Worm (Caenorhabditis elegans) whole organism, L3 larva: ENCODE data around the gene pssy-1.

Experiments
- elt-2 ChIP-seq: sonication (generic microtip); optimal IDR thresholded peaks from 2 replicates; lab custom pipeline; 2016; ENCODE audit warnings: missing genetic modification reagents, mild to moderate bottlenecking, missing genetic modification characterization, missing compliant biosample characterization
- fkh-10 ChIP-seq: sonication (generic microtip); optimal IDR thresholded peaks from 2 replicates; lab custom pipeline; 2017; ENCODE audit warnings: missing biosample characterization, missing genetic modification reagents, missing genetic modification characterization
- jun-1 ChIP-seq: fragments of 150-350 bp; optimal IDR thresholded peaks from 2 replicates; lab custom pipeline; 2014; ENCODE audit warnings: missing biosample characterization, missing genetic modification reagents, missing genetic modification characterization
- lin-15B ChIP-seq: fragments of 150-350 bp; optimal IDR thresholded peaks from 2 replicates; lab custom pipeline; 2014; ENCODE audit warnings: missing biosample characterization, missing genetic modification characterization
- lin-39 ChIP-seq: fragments of 150-350 bp; optimal IDR thresholded peaks from 2 replicates; lab custom pipeline; 2018; ENCODE audit warnings: missing biosample characterization, missing genetic modification reagents, missing genetic modification characterization
- lsy-12 ChIP-seq: sonication (generic microtip); optimal IDR thresholded peaks from 2 replicates; lab custom pipeline; 2016; ENCODE audit warnings: mild to moderate bottlenecking, missing genetic modification characterization, missing compliant biosample characterization
- mml-1 ChIP-seq: fragments of 150-350 bp; sonication (generic microtip); optimal IDR thresholded peaks from 3 replicates; lab custom pipeline; 2014; ENCODE audit warnings: missing biosample characterization, missing genetic modification characterization
- nhr-12 ChIP-seq: fragments of 150-350 bp; optimal IDR thresholded peaks from 2 replicates; lab custom pipeline; 2014; ENCODE audit warnings: missing biosample characterization, missing genetic modification characterization
- nhr-76 ChIP-seq: fragments of 150-350 bp; sonication (generic microtip); optimal IDR thresholded peaks from 5 replicates; lab custom pipeline; 2014; ENCODE audit warnings: missing biosample characterization, missing genetic modification characterization
- pqm-1 ChIP-seq: fragments of 150-350 bp; optimal IDR thresholded peaks from 2 replicates; lab custom pipeline; 2017; ENCODE audit warnings: missing biosample characterization, missing genetic modification characterization, inconsistent platforms
- unc-39 ChIP-seq: sonication (generic microtip); optimal IDR thresholded peaks from 4 replicates; lab custom pipeline; 2017; ENCODE audit warnings: missing biosample characterization, missing genetic modification characterization
- unc-62 ChIP-seq: fragments of 150-350 bp; sonication (generic microtip); optimal IDR thresholded peaks from 4 replicates; lab custom pipeline; 2014; ENCODE audit warnings: missing biosample characterization, missing genetic modification reagents, missing genetic modification characterization
- ztf-4 ChIP-seq: fragments of 150-350 bp; optimal IDR thresholded peaks from 2 replicates; lab custom pipeline; 2014; ENCODE audit warnings: missing biosample characterization, missing genetic modification characterization

ce11 chrX:9940524-9940923, 24.9 kb upstream of the pssy-1 start:
- no peak for TF ChIP-seq unc-62 (GFP tag; lab: Kevin White, UChicago)
- TF ChIP-seq elt-2 (tag; lab: Kevin White, UChicago), result no peak
- no peak for TF ChIP-seq pqm-1 (tag; lab: Kevin White, UChicago)
- no peak for TF ChIP-seq lin-39 (tag; lab: Kevin White, UChicago)
- no peak for TF ChIP-seq unc-39 (tag; lab: Kevin White, UChicago)
- TF ChIP-seq nhr-76, result no peak
- no peak for TF ChIP-seq ztf-4 (tag; lab: Kevin White, UChicago)
- TF ChIP-seq nhr-12 (tag; lab: Kevin White, UChicago), result no peak
- no peak for TF ChIP-seq fkh-10 (GFP tag; lab: Kevin White, UChicago)
- TF ChIP-seq mml-1 (tag; lab: Kevin White, UChicago), result no peak
- TF ChIP-seq lsy-12 (tag; lab: Kevin White, UChicago), result no peak
- no peak for TF ChIP-seq lin-15B (tag; lab: Kevin White, UChicago)
- no peak for TF ChIP-seq jun-1 (tag; lab: Kevin White, UChicago)
